Fruit fly (Drosophila melanogaster): Measurements from ENCODE around the gene dyl.

dm6 chr3L:4267403-4267802, 40.1 kb downstream of the dyl start, which contains the start of gene CG33764:
- TF ChIP-seq usp (GFP tag; optimal IDR thresholded peaks at IDR 0.05) = no peak
- TF ChIP-seq psq (optimal IDR thresholded peaks at IDR 0.05) = no peak
- no peak for TF ChIP-seq EcR (GFP tag; optimal IDR thresholded peaks at IDR 0.05)

Data from whole organism.